Worm (Caenorhabditis elegans) whole organism, midembryonic: ENCODE measurements around the gene F45H10.2.

Source experiments
- T22C8.4 ChIP-seq: fragments of 200-800 bp; sonication (Bioruptor generic); IDR thresholded peaks from 2 replicates; pipeline ENCODE4 v1.3.6; 2022; ENCODE audit warnings: missing genetic modification characterization, missing compliant biosample characterization
- cog-1 ChIP-seq: sonication (generic microtip); optimal IDR thresholded peaks from 2 replicates; lab custom pipeline; 2016; ENCODE audit warnings: missing genetic modification characterization, missing compliant biosample characterization
- flt-1 ChIP-seq: fragments of 200-800 bp; sonication (Bioruptor generic); IDR thresholded peaks from 2 replicates; pipeline ENCODE4 v1.3.6; 2022; ENCODE audit warnings: missing genetic modification characterization, missing compliant biosample characterization
- klf-2 ChIP-seq: fragments of 200-800 bp; sonication (Bioruptor generic); conservative IDR thresholded peaks from 2 replicates; pipeline ENCODE4 v1.3.6; 2022; ENCODE audit warnings: missing genetic modification reagents, missing genetic modification characterization, missing compliant biosample characterization
- med-1 ChIP-seq: sonication (generic microtip); optimal IDR thresholded peaks from 2 replicates; lab custom pipeline; 2017; ENCODE audit warnings: missing genetic modification characterization, mild to moderate bottlenecking, missing compliant biosample characterization, antibody characterized with exemption, missing genetic modification reagents; ENCODE audit not compliant: insufficient read depth
- ref-1 ChIP-seq: fragments of 200-800 bp; sonication (Bioruptor generic); conservative IDR thresholded peaks from 2 replicates; pipeline ENCODE4 v1.3.6; 2022; ENCODE audit warnings: missing genetic modification reagents, missing genetic modification characterization, missing compliant biosample characterization
- tab-1 ChIP-seq: fragments of 200-800 bp; sonication (Bioruptor generic); IDR thresholded peaks from 2 replicates; pipeline ENCODE4 v1.3.6; 2022; ENCODE audit warnings: missing genetic modification characterization, missing compliant biosample characterization
- ztf-23 ChIP-seq: fragments of 200-800 bp; sonication (Bioruptor generic); IDR thresholded peaks from 2 replicates; pipeline ENCODE4 v1.3.6; 2022; ENCODE audit warnings: missing genetic modification reagents, missing genetic modification characterization, missing compliant biosample characterization
- ztf-29 ChIP-seq: fragments of 200-800 bp; sonication (Bioruptor generic); IDR thresholded peaks from 2 replicates; pipeline ENCODE4 v1.3.6; 2022; ENCODE audit warnings: missing genetic modification reagents, missing genetic modification characterization, missing compliant biosample characterization

The F45H10.2 gene

DNA sequence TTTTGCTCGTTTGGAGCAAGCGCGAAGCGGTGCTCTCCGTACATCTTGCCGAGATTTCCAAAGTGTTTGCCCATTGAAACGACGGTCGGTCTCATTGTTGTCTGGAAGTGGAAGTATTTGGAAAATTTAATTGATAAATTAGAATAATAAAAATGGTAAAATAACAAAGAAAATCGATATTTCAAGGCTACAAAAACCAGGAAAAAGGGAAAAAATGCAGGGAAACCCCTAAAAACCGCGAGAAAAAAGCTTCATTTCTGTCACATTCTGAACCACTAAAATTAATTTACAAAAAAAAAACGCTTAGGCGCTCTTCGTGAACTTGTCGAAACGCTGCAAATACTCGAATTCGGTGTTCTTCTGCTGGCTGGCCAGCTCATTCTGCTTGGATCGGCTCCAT is at the start of gene F45H10.2:
F45H10.2 (minus strand) TSS at position 101 of the 400 bp plus-strand sequence.
- TF ChIP-seq med-1: no peak
- no peak for TF ChIP-seq klf-2 (GFP tag; lab: Robert Waterston, UW)

DNA sequence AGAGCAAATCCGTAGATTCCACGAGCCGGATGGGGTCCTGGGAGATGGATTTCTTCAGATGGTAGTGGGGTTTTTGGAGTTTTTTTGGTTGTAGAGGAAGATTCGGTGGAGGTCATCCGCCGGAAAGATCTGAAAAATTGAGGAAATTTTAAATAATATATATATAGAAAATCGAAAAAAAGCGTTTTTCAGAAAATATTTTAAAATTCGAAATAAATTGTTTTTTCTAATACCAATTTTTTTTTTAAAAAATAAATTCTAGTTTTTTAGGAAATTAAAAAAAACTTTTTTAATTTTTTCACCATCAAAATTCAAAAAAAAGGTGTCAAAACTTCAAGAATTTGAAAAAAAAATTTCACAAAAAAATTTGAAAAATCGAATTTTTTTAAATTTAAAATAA is 48.1 kb upstream of the F45H10.2 start, which contains the start of the genes noa-1 and Y48E1B.17:
noa-1 (minus strand) TSS at position 101 of the 400 bp plus-strand sequence.
Y48E1B.17 (minus strand) TSS at position 129 of the 400 bp plus-strand sequence.
- no peak for TF ChIP-seq ztf-29 (GFP tag; lab: Robert Waterston, UW)
- TF ChIP-seq med-1: no peak
- no peak for TF ChIP-seq klf-2 (GFP tag; lab: Robert Waterston, UW)
- no peak for TF ChIP-seq tab-1 (GFP tag; lab: Robert Waterston, UW)
- TF ChIP-seq T22C8.4 (GFP tag; lab: Robert Waterston, UW): no peak
- no peak for TF ChIP-seq cog-1
- TF ChIP-seq ztf-23: no peak
- no peak for TF ChIP-seq flt-1 (GFP tag; lab: Robert Waterston, UW)
- no peak for TF ChIP-seq ref-1 (GFP tag; lab: Robert Waterston, UW)

DNA sequence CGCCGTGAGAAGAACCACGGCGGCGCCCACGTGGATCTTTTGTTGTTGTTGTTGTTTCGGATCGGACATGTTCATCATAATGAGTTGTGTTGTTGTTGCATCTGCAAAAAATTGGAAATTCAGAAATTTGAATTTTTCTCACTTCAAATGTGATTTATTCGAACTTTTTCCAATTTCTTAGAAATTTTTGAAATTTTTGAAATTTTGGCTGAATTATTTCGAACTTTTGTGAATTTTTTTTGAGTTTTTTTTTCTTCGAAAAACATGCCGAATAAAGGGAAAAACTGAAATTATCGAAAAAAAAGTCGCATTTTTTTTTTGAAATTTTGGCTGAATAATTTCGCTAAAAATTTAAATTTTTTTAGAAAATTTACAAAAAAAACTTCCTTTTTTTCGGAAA is 38.3 kb upstream of the F45H10.2 start, which contains the start of gene snx-14:
snx-14 (minus strand) TSS at position 101 of the 400 bp plus-strand sequence.
- TF ChIP-seq T22C8.4 (GFP tag; lab: Robert Waterston, UW): no peak

DNA sequence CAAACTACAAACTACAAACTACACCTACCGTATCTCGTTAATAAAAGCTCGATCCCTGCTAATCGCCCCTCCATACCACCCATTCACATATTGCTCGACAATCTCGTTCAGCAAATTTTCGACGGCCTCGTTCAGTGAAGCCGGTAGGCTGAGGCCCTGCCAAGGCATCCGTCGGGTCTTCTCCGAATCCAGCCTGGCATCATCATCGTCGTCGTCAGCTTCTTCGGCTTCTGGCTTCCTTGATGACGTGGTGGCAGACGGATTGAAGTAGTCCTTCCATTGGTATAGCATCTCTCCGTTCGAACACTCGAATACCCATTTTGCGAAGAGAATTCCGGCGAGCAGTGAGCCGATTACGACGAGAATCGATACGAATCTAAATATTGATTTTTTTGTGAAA is 37.8 kb upstream of the F45H10.2 start:
- TF ChIP-seq cog-1: no peak

- TF ChIP-seq ztf-29 (GFP tag; lab: Robert Waterston, UW): no peak
- no peak for TF ChIP-seq tab-1 (GFP tag; lab: Robert Waterston, UW)
- TF ChIP-seq T22C8.4 (GFP tag; lab: Robert Waterston, UW): no peak
- no peak for TF ChIP-seq cog-1
- TF ChIP-seq flt-1 (GFP tag; lab: Robert Waterston, UW): no peak
- no peak for TF ChIP-seq klf-2 (GFP tag; lab: Robert Waterston, UW)
- TF ChIP-seq ref-1 (GFP tag; lab: Robert Waterston, UW): no peak
- no peak for TF ChIP-seq ztf-23
These were observed 36.3 kb upstream of the F45H10.2 start for ce11 chrII:13529131-13529530.

ce11 chrII:13521977-13522404 is 29.1 kb upstream of the F45H10.2 start:
- TF ChIP-seq ref-1 (GFP tag; lab: Robert Waterston, UW) (no peak), T22C8.4 (GFP tag; lab: Robert Waterston, UW) (no peak), klf-2 (GFP tag; lab: Robert Waterston, UW) (no peak), med-1 (no peak), cog-1 (no peak), tab-1 (GFP tag; lab: Robert Waterston, UW) (no peak), ztf-23 (no peak), flt-1 (GFP tag; lab: Robert Waterston, UW) (no peak), ztf-29 (GFP tag; lab: Robert Waterston, UW) (no peak)

- TF ChIP-seq cog-1: no peak
- TF ChIP-seq klf-2 (GFP tag; lab: Robert Waterston, UW): no peak
- TF ChIP-seq tab-1 (GFP tag; lab: Robert Waterston, UW): no peak
- TF ChIP-seq ztf-23: no peak
- TF ChIP-seq flt-1 (GFP tag; lab: Robert Waterston, UW): no peak
- no peak for TF ChIP-seq ref-1 (GFP tag; lab: Robert Waterston, UW)
- no peak for TF ChIP-seq med-1
- no peak for TF ChIP-seq ztf-29 (GFP tag; lab: Robert Waterston, UW)
- no peak for TF ChIP-seq T22C8.4 (GFP tag; lab: Robert Waterston, UW)
These were observed 28.4 kb upstream of the F45H10.2 start for ce11 chrII:13521179-13521616.

DNA sequence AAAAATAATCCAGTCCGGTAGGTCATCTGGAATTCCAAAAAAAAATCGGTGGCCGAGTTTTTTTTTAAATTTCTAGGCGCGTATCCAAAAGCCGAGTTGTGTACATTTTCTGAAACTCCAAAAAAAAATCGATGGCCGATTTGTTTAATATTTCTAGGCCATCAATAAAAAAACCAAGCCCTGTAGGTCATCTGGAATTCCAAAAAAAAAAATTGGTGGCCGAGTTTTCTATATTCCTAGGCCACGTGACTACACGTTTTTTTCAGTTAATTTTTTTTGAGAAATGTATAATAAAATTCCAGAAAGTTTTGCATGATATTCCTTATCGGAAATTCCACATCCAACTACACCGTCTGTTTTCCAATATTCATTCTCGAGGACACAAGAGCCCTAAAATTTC is 24.8 kb upstream of the F45H10.2 start, which contains the start of gene sre-45:
sre-45 (plus strand) TSS at position 301 of the 400 bp plus-strand sequence.
- TF ChIP-seq flt-1 (GFP tag; lab: Robert Waterston, UW) (no peak), med-1 (no peak), tab-1 (GFP tag; lab: Robert Waterston, UW) (no peak), ztf-29 (GFP tag; lab: Robert Waterston, UW) (no peak)

ce11 chrII:13515813-13516212 is 23.0 kb upstream of the F45H10.2 start:
- TF ChIP-seq T22C8.4 (GFP tag; lab: Robert Waterston, UW) (no peak), ztf-23 (no peak), cog-1 (no peak), med-1 (no peak), flt-1 (GFP tag; lab: Robert Waterston, UW) (no peak), ref-1 (GFP tag; lab: Robert Waterston, UW) (no peak), klf-2 (GFP tag; lab: Robert Waterston, UW) (no peak), ztf-29 (GFP tag; lab: Robert Waterston, UW) (no peak), tab-1 (GFP tag; lab: Robert Waterston, UW) (no peak)

DNA sequence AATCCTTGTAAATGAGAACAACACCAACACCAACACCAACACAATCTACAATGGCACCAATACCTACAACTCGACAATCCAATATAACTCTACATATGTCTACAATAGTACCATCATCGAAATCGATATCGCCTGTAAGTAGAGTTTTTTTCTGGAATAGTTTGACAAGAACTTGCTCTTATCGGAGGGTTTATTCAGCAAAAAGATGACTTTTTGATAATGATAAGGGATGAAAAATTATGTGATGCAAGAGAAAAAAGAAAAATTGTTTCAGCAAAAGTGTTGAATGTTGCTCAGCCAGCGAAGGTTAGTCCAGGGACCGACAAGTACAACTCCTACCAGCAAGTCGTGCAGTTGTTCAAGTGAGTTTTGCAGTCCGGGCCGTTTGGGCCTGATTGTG is 15.8 kb upstream of the F45H10.2 start:
- TF ChIP-seq ztf-29 (GFP tag; lab: Robert Waterston, UW) (no peak), ztf-23 (no peak), klf-2 (GFP tag; lab: Robert Waterston, UW) (no peak), ref-1 (GFP tag; lab: Robert Waterston, UW) (no peak), flt-1 (GFP tag; lab: Robert Waterston, UW) (no peak), med-1 (no peak), T22C8.4 (GFP tag; lab: Robert Waterston, UW) (no peak), cog-1 (no peak), tab-1 (GFP tag; lab: Robert Waterston, UW) (no peak)

ce11 chrII:13507535-13507934 is 14.7 kb upstream of the F45H10.2 start, which contains the start of gene nep-17:
TSS of gene nep-17 (plus strand) at chrII:13507819.
- TF ChIP-seq med-1 (no peak), flt-1 (GFP tag; lab: Robert Waterston, UW) (no peak), ref-1 (GFP tag; lab: Robert Waterston, UW) (no peak), tab-1 (GFP tag; lab: Robert Waterston, UW) (no peak), T22C8.4 (GFP tag; lab: Robert Waterston, UW) (no peak), ztf-29 (GFP tag; lab: Robert Waterston, UW) (no peak), ztf-23 (no peak), cog-1 (no peak), klf-2 (GFP tag; lab: Robert Waterston, UW) (no peak)
